Worm (Caenorhabditis elegans) whole organism, young adult: ENCODE results near the gene pqn-37.

Experiments used
- ama-1 ChIP-seq, 3 experiments: fragments of 150-350 bp in 1 of 3; sonication (generic microtip) in 2 of 3; optimal IDR thresholded peaks; 2 replicates each; lab custom pipeline; 2014 to 2018; ENCODE audit warnings: missing biosample characterization in 2 of 3, missing genetic modification characterization in 2 of 3, missing genetic modification reagents in 2 of 3
- him-1 ChIP-seq: sonication (generic microtip); optimal IDR thresholded peaks from 2 replicates; lab custom pipeline; 2016; ENCODE audit warnings: missing genotype, missing genetic modification reagents, missing genetic modification characterization, missing compliant biosample characterization
- lin-26 ChIP-seq: fragments of 200-800 bp; sonication (Bioruptor generic); IDR thresholded peaks from 2 replicates; pipeline ENCODE4 v1.3.6; 2022; ENCODE audit warnings: missing genetic modification reagents, missing genetic modification characterization, missing compliant biosample characterization
- mes-4 ChIP-seq: sonication (generic microtip); optimal IDR thresholded peaks from 2 replicates; lab custom pipeline; 2016; ENCODE audit warnings: missing genotype, missing genetic modification characterization, missing compliant biosample characterization
- unc-62 ChIP-seq: fragments of 150-350 bp; optimal IDR thresholded peaks from 2 replicates; lab custom pipeline; 2014; ENCODE audit warnings: missing biosample characterization, missing genetic modification reagents, missing genetic modification characterization

- TF ChIP-seq unc-62: no peak
- no peak for TF ChIP-seq ama-1 (optimal IDR thresholded peaks at IDR 0.05; lab: Kevin White, UChicago)
- TF ChIP-seq ama-1 (GFP tag; optimal IDR thresholded peaks at IDR 0.05; lab: Kevin White, UChicago): no peak
- no peak for TF ChIP-seq lin-26 (GFP tag; lab: Robert Waterston, UW)
- no peak for TF ChIP-seq him-1
- no peak for TF ChIP-seq mes-4 (tag; lab: Kevin White, UChicago)
Measured at ce11 chrX:3199249-3199648, 51.1 kb downstream of the pqn-37 start, which contains the start of gene fax-1.
